Worm (Caenorhabditis elegans) whole organism, L4 larva: Measurements from ENCODE around the gene glr-1.

Experiments used
- F44E2.7 ChIP-seq: fragments of 200-800 bp; sonication (Bioruptor generic); IDR thresholded peaks from 2 replicates; pipeline ENCODE4 v2.1.2; 2022; ENCODE audit warnings: missing genetic modification characterization, missing compliant biosample characterization
- R02D3.7 ChIP-seq: fragments of 150-350 bp; sonication (generic microtip); optimal IDR thresholded peaks from 3 replicates; lab custom pipeline; 2014; ENCODE audit warnings: missing biosample characterization, missing genetic modification characterization
- Y105C5A.15 ChIP-seq: fragments of 200-800 bp; sonication (Bioruptor generic); IDR thresholded peaks from 2 replicates; pipeline ENCODE4 v1.3.6; 2022; ENCODE audit warnings: missing genetic modification characterization, missing compliant biosample characterization
- ZK546.5 ChIP-seq, 2 experiments: sonication (generic microtip); optimal IDR thresholded peaks; 2 replicates each; lab custom pipeline; 2017; ENCODE audit warnings: missing biosample characterization in 2 of 2, missing genetic modification characterization in 2 of 2
- aha-1 ChIP-seq: fragments of 150-350 bp; peaks from one replicate; lab custom pipeline; 2014; ENCODE audit warnings: missing biosample characterization, missing genetic modification characterization
- ceh-32 ChIP-seq: sonication (generic microtip); optimal IDR thresholded peaks from 2 replicates; lab custom pipeline; 2016; ENCODE audit warnings: mild to moderate bottlenecking, missing genetic modification characterization, missing compliant biosample characterization; ENCODE audit not compliant: poor library complexity
- ceh-82 ChIP-seq: sonication (generic microtip); optimal IDR thresholded peaks from 2 replicates; lab custom pipeline; 2017; ENCODE audit warnings: missing biosample characterization, missing genetic modification characterization
- ces-1 ChIP-seq: fragments of 150-350 bp; sonication (generic microtip); optimal IDR thresholded peaks from 4 replicates; lab custom pipeline; 2014; ENCODE audit warnings: missing biosample characterization, missing genetic modification reagents, missing genetic modification characterization
- daf-12 ChIP-seq: fragments of 150-350 bp; optimal IDR thresholded peaks from 2 replicates; lab custom pipeline; 2014; ENCODE audit warnings: missing biosample characterization, missing genetic modification reagents, missing genetic modification characterization
- daf-16 ChIP-seq, 3 experiments: sonication (generic microtip); optimal IDR thresholded peaks; 2 replicates each; lab custom pipeline; 2016 to 2017; ENCODE audit warnings: missing genetic modification characterization in 3 of 3, missing genetic modification reagents in 3 of 3, mild to moderate bottlenecking in 2 of 3, missing compliant biosample characterization in 2 of 3, missing biosample characterization in 1 of 3, moderate library complexity in 1 of 3
- daf-8 ChIP-seq: fragments of 200-800 bp; sonication (Bioruptor generic); IDR thresholded peaks from 2 replicates; pipeline ENCODE4 v1.3.6; 2022; ENCODE audit warnings: missing genetic modification characterization, missing compliant biosample characterization
- dmd-8 ChIP-seq: fragments of 200-800 bp; sonication (Bioruptor generic); IDR thresholded peaks from 2 replicates; pipeline ENCODE4 v1.3.6; 2022; ENCODE audit warnings: missing genetic modification characterization, missing compliant biosample characterization
- dpl-1 ChIP-seq: fragments of 150-350 bp; optimal IDR thresholded peaks from 2 replicates; lab custom pipeline; 2014; ENCODE audit warnings: missing biosample characterization, missing genetic modification reagents, missing genetic modification characterization
- duxl-1 ChIP-seq: sonication (generic microtip); optimal IDR thresholded peaks from 2 replicates; lab custom pipeline; 2016; ENCODE audit warnings: mild to moderate bottlenecking, missing genetic modification characterization, moderate library complexity, missing compliant biosample characterization; ENCODE audit not compliant: poor library complexity
- egl-43 ChIP-seq: fragments of 200-800 bp; sonication (Bioruptor generic); IDR thresholded peaks from 2 replicates; pipeline ENCODE4 v1.3.6; 2022; ENCODE audit warnings: missing genetic modification reagents, missing genetic modification characterization, missing compliant biosample characterization
- hmg-1.1 ChIP-seq: fragments of 200-800 bp; sonication (Bioruptor generic); IDR thresholded peaks from 2 replicates; pipeline ENCODE4 v1.3.6; 2022; ENCODE audit warnings: missing genetic modification reagents, missing genetic modification characterization, missing compliant biosample characterization
- jun-1 ChIP-seq: fragments of 150-350 bp; optimal IDR thresholded peaks from 2 replicates; lab custom pipeline; 2014; ENCODE audit warnings: missing biosample characterization, missing genetic modification reagents, missing genetic modification characterization
- lim-7 ChIP-seq: fragments of 200-800 bp; sonication (Bioruptor generic); IDR thresholded peaks from 2 replicates; pipeline ENCODE4 v1.3.6; 2022; ENCODE audit warnings: missing genetic modification characterization, missing compliant biosample characterization
- lin-38 ChIP-seq: fragments of 200-800 bp; sonication (Bioruptor generic); IDR thresholded peaks from 2 replicates; pipeline ENCODE4 v1.3.6; 2022; ENCODE audit warnings: missing genetic modification reagents, missing genetic modification characterization, missing compliant biosample characterization
- lsy-2 ChIP-seq, 2 experiments: fragments of 150-350 bp in 1 of 2; sonication (generic microtip) in 1 of 2; optimal IDR thresholded peaks; 2 replicates each; lab custom pipeline; 2014 to 2017; ENCODE audit warnings: missing biosample characterization in 2 of 2, missing genetic modification characterization in 2 of 2
- madf-9 ChIP-seq: fragments of 200-800 bp; sonication (Bioruptor generic); conservative IDR thresholded peaks from 2 replicates; pipeline ENCODE4 v1.3.6; 2022; ENCODE audit warnings: missing genetic modification reagents, missing genetic modification characterization, missing compliant biosample characterization
- mdl-1 ChIP-seq, 2 experiments: fragments of 150-350 bp in 1 of 2; sonication (generic microtip) in 1 of 2; optimal IDR thresholded peaks; 2 replicates each; lab custom pipeline; 2014 to 2017; ENCODE audit warnings: missing biosample characterization in 2 of 2, missing genetic modification characterization in 2 of 2
- mdt-29 ChIP-seq: fragments of 200-800 bp; sonication (Bioruptor generic); IDR thresholded peaks from 2 replicates; pipeline ENCODE4 v1.3.6; 2022; ENCODE audit warnings: missing genetic modification reagents, missing genetic modification characterization, missing compliant biosample characterization
- mep-1 ChIP-seq: fragments of 150-350 bp; sonication (generic microtip); optimal IDR thresholded peaks from 3 replicates; lab custom pipeline; 2014; ENCODE audit warnings: missing biosample characterization, missing genetic modification characterization
- mes-2 ChIP-seq: sonication (generic microtip); optimal IDR thresholded peaks from 2 replicates; lab custom pipeline; 2016; ENCODE audit warnings: missing genotype, mild to moderate bottlenecking, missing genetic modification characterization, missing compliant biosample characterization; ENCODE audit not compliant: poor library complexity, severe bottlenecking
- nhr-111 ChIP-seq: fragments of 200-800 bp; sonication (Bioruptor generic); optimal IDR thresholded peaks from 2 replicates; lab custom pipeline; 2018; ENCODE audit warnings: mild to moderate bottlenecking, missing genetic modification characterization, missing compliant biosample characterization
- nhr-28 ChIP-seq: fragments of 150-350 bp; optimal IDR thresholded peaks from 2 replicates; lab custom pipeline; 2014; ENCODE audit warnings: missing biosample characterization, missing genetic modification characterization
- nhr-48 ChIP-seq: sonication (generic microtip); optimal IDR thresholded peaks from 2 replicates; lab custom pipeline; 2016; ENCODE audit warnings: mild to moderate bottlenecking, missing genetic modification characterization, missing compliant biosample characterization
- nhr-76 ChIP-seq: fragments of 150-350 bp; optimal IDR thresholded peaks from 2 replicates; lab custom pipeline; 2014; ENCODE audit warnings: missing biosample characterization, missing genetic modification characterization
- snpc-1.2 ChIP-seq: fragments of 200-800 bp; sonication (Bioruptor generic); IDR thresholded peaks from 2 replicates; pipeline ENCODE4 v1.3.6; 2022; ENCODE audit warnings: missing genetic modification reagents, missing genetic modification characterization, missing compliant biosample characterization
- snpc-4 ChIP-seq: fragments of 150-350 bp; optimal IDR thresholded peaks from 2 replicates; lab custom pipeline; 2014; ENCODE audit warnings: missing biosample characterization, missing genetic modification characterization
- tag-97 ChIP-seq: fragments of 200-800 bp; sonication (Bioruptor generic); IDR thresholded peaks from 2 replicates; pipeline ENCODE4 v1.3.6; 2022; ENCODE audit warnings: missing genetic modification characterization, missing compliant biosample characterization
- unc-39 ChIP-seq: sonication (generic microtip); optimal IDR thresholded peaks from 2 replicates; lab custom pipeline; 2017; ENCODE audit warnings: missing biosample characterization, missing genetic modification characterization
- unc-62 ChIP-seq, 3 experiments: fragments of 150-350 bp in 1 of 3; sonication (generic microtip); optimal IDR thresholded peaks in 2 of 3; peaks in 1 of 3; 1 replicate in 1 of 3; 2 replicates in 2 of 3; lab custom pipeline; 2014 to 2017; ENCODE audit warnings: missing biosample characterization in 3 of 3, missing genetic modification characterization in 3 of 3, missing genetic modification reagents in 3 of 3, missing genotype in 1 of 3
- zip-2 ChIP-seq: fragments of 150-350 bp; optimal IDR thresholded peaks from 2 replicates; lab custom pipeline; 2014; ENCODE audit warnings: missing biosample characterization, missing genetic modification characterization

glr-1 gene

DNA sequence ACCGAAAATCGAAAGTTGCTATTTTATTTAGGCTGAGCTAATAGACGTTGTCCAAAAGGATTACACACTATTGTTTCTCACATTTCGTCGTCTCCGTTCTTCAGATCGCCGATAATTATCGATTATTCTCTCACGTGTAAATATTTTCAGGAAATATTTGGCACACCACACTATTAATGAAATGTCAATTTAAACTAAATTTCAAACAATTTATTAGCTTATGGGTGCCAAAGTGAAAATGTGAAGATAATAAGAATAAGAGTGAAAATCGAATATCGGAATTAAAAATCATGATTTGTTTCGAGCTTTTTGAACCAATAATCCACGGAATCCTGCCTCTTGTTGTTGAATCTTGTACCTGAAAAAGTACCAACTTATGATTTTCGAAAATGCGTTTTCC is 28.1 kb upstream of the glr-1 start, which contains the start of gene C06E1.11:
TSS of gene C06E1.11 (minus strand) at position 101 of the 400 bp plus-strand sequence.
- TF ChIP-seq snpc-4 (tag; lab: Kevin White, UChicago) (no peak), ZK546.5 (tag; optimal IDR thresholded peaks at IDR 0.05; lab: Kevin White, UChicago) (no peak), mdl-1 (tag; optimal IDR thresholded peaks at IDR 0.05; lab: Kevin White, UChicago) (no peak), lin-38 (no peak), Y105C5A.15 (no peak), lim-7 (GFP tag; lab: Robert Waterston, UW) (no peak), F44E2.7 (no peak), daf-12 (tag; lab: Kevin White, UChicago) (no peak), madf-9 (no peak), jun-1 (tag; lab: Kevin White, UChicago) (no peak)

DNA sequence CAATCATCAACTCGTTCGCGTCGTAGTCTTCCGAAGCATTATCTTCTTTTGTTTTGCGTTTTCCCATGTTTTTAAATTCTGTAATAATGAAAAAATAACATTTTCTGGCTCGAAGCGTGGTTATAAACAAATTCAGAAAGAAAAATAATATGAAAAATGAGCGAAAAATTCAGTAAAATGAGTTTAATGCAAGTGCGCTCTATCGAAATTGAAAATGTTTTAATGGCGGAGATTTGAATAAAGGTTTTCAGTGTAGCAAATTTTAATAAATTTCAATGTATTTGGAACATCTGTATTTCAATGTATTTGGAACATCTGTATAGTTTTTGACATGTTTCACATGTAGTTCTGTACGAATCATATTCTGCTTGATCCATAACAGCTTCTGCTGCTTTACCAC is 26.0 kb upstream of the glr-1 start, which contains the start of gene rha-2:
TSS of gene rha-2 (minus strand) at position 80 of the 400 bp plus-strand sequence.
- TF ChIP-seq dpl-1 (GFP tag; lab: Kevin White, UChicago), result peak; percentile 80
- no peak for TF ChIP-seq snpc-1.2 (GFP tag; lab: Robert Waterston, UW)
- peak; percentile 86 for TF ChIP-seq lin-38
- no peak for TF ChIP-seq nhr-76
- peak in 1 of 2 experiments; percentile 33 for TF ChIP-seq lsy-2 (tag; optimal IDR thresholded peaks at IDR 0.05; lab: Kevin White, UChicago)
- TF ChIP-seq egl-43 (GFP tag; lab: Robert Waterston, UW), result no peak
- TF ChIP-seq nhr-28, result no peak
- no peak for TF ChIP-seq daf-8 (GFP tag; lab: Robert Waterston, UW)
- no peak for TF ChIP-seq dmd-8 (GFP tag; lab: Robert Waterston, UW)

DNA sequence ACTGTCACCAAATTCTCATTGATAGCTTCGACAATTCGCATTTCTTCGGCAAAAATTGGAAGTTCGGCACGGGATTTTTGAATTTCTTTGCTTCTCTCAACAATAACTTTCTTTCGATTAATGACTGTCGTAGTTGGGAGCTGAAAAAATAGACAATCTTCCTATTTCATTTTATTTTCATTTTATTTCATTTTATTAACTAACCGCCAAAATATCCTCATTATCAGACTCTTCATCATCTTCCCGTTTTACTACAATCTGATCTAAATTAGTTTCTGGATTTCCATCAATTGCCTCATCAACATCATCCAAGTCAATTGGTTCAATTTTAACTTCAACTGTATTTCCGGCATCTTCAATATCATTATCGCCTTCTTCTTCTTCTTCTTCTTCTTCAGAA is 25.1 kb upstream of the glr-1 start:
- TF ChIP-seq nhr-48 (tag; lab: Kevin White, UChicago) (no peak), mep-1 (no peak), unc-62 (GFP tag; optimal IDR thresholded peaks at IDR 0.05 in 1 of 2; lab: Kevin White, UChicago) (peak in 1 of 2 experiments; percentile 96), unc-62 (tag; optimal IDR thresholded peaks at IDR 0.05; lab: Kevin White, UChicago) (no peak), mdt-29 (GFP tag; lab: Robert Waterston, UW) (no peak), dpl-1 (GFP tag; lab: Kevin White, UChicago) (no peak), hmg-1.1 (GFP tag; lab: Robert Waterston, UW) (no peak), aha-1 (tag; lab: Kevin White, UChicago) (peak; percentile 75), nhr-111 (GFP tag; lab: Kevin White, UChicago) (no peak)

DNA sequence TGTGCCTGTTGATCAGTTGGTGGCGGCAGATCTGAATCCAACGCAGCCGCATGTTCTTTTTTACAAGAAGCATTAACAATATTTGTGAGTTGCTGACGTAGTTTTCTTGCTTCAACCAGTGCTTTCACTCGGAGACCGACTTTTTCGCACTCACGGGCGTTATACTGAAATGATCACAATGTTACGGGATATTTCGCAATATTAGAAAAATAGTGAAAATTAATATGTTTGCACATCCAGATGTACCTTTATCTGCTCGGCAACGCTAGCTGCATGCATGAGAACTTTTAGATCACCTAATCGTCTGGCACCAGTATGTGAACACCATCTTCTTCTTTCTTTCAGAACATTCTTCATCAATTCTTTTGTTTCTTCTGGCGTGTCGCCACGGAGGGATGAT is 22.8 kb upstream of the glr-1 start:
- TF ChIP-seq zip-2 (tag; lab: Kevin White, UChicago) (peak; percentile 76), R02D3.7 (tag; lab: Kevin White, UChicago) (no peak), tag-97 (GFP tag; lab: Robert Waterston, UW) (no peak), nhr-28 (no peak), unc-39 (tag; lab: Kevin White, UChicago) (no peak), ZK546.5 (tag; optimal IDR thresholded peaks at IDR 0.05; lab: Kevin White, UChicago) (no peak)

DNA sequence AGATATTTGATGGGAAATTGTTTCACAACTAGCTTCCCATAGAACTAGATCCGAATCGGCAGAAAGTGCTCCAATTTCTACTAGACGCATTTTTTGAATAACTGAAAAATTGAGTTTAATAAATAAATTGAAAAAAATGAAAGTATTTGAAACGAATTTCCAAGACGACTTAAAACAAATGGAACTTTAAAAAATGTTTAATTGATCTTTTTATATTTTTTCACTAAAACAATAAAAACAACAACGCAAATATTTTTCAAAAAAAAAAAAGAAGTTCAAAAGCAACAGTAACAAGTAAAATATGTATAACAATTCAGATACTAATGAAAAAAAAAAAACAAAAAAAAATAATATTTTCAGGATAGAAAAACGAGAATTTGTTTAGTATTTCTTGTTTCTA is 21.2 kb upstream of the glr-1 start, which contains the start of gene C06E1.9:
TSS of gene C06E1.9 (minus strand) at position 101 of the 400 bp plus-strand sequence.
- TF ChIP-seq ces-1 (GFP tag; lab: Kevin White, UChicago) (no peak), ceh-82 (tag; lab: Kevin White, UChicago) (no peak), duxl-1 (tag; lab: Kevin White, UChicago) (no peak), ceh-32 (tag; lab: Kevin White, UChicago) (no peak), daf-16 (GFP tag; optimal IDR thresholded peaks at IDR 0.05; lab: Kevin White, UChicago) (no peak), daf-16 (tag; optimal IDR thresholded peaks at IDR 0.05; lab: Kevin White, UChicago) (no peak), mes-2 (tag; lab: Kevin White, UChicago) (no peak), jun-1 (tag; lab: Kevin White, UChicago) (no peak)
- TF ChIP-seq, all 104 proteins: peak for 0
